Worm (Caenorhabditis elegans) whole organism, L1 larva: ENCODE results near the gene str-106.

Experiments
- C04F5.9 ChIP-seq: sonication (generic microtip); optimal IDR thresholded peaks from 2 replicates; lab custom pipeline; 2016; ENCODE audit warnings: missing genetic modification characterization, missing compliant biosample characterization
- C34B4.2 ChIP-seq: sonication (generic microtip); optimal IDR thresholded peaks from 2 replicates; lab custom pipeline; 2017; ENCODE audit warnings: mild to moderate bottlenecking, missing genetic modification characterization, missing compliant biosample characterization
- Y116A8C.19 ChIP-seq: sonication (generic microtip); optimal IDR thresholded peaks from 2 replicates; lab custom pipeline; 2016; ENCODE audit warnings: missing compliant biosample characterization, missing genetic modification characterization, borderline replicate concordance
- aly-2 ChIP-seq: fragments of 150-350 bp; optimal IDR thresholded peaks from 2 replicates; lab custom pipeline; 2014; ENCODE audit warnings: missing biosample characterization, missing genetic modification characterization
- blmp-1 ChIP-seq: fragments of 150-350 bp; optimal IDR thresholded peaks from 2 replicates; lab custom pipeline; 2014; ENCODE audit warnings: missing biosample characterization, missing genetic modification characterization
- ceh-82 ChIP-seq, 3 experiments: fragments of 150-350 bp in 1 of 3; sonication (generic microtip) in 2 of 3; optimal IDR thresholded peaks; 2 replicates each; lab custom pipeline; 2014 to 2017; ENCODE audit warnings: missing biosample characterization in 3 of 3, missing genetic modification characterization in 3 of 3
- ces-1 ChIP-seq: fragments of 150-350 bp; optimal IDR thresholded peaks from 2 replicates; lab custom pipeline; 2014; ENCODE audit warnings: missing biosample characterization, missing genetic modification reagents, missing genetic modification characterization
- dpl-1 ChIP-seq, 3 experiments: fragments of 150-350 bp in 2 of 3; sonication (generic microtip) in 1 of 3; optimal IDR thresholded peaks; 2 replicates each; lab custom pipeline; 2014 to 2017; ENCODE audit warnings: missing biosample characterization in 3 of 3, missing genetic modification characterization in 3 of 3, missing genetic modification reagents in 3 of 3
- efl-1 ChIP-seq, 4 experiments: fragments of 150-350 bp; optimal IDR thresholded peaks in 3 of 4; peaks in 1 of 4; 1 replicate in 1 of 4; 2 replicates in 3 of 4; lab custom pipeline; 2014; ENCODE audit warnings: missing biosample characterization in 2 of 4, missing genetic modification characterization in 2 of 4, missing genetic modification reagents in 2 of 4
- efl-3 ChIP-seq: fragments of 200-800 bp; sonication (Bioruptor generic); optimal IDR thresholded peaks from 2 replicates; lab custom pipeline; 2018; ENCODE audit warnings: mild to moderate bottlenecking, missing genetic modification characterization, missing compliant biosample characterization
- egl-13 ChIP-seq: sonication (generic microtip); optimal IDR thresholded peaks from 2 replicates; lab custom pipeline; 2016; ENCODE audit warnings: missing genotype, missing genetic modification reagents, missing genetic modification characterization, missing compliant biosample characterization
- elt-2 ChIP-seq: sonication (generic microtip); optimal IDR thresholded peaks from 2 replicates; lab custom pipeline; 2016; ENCODE audit warnings: missing genetic modification characterization, mild to moderate bottlenecking, inconsistent platforms, missing compliant biosample characterization, missing genetic modification reagents
- elt-3 ChIP-seq, 6 experiments: fragments of 150-350 bp in 1 of 6; sonication (generic microtip); optimal IDR thresholded peaks; 2 replicates each; lab custom pipeline; 2017 to 2018; ENCODE audit warnings: missing biosample characterization in 6 of 6, missing genetic modification characterization in 6 of 6, inconsistent platforms in 1 of 6
- fkh-8 ChIP-seq: sonication (generic microtip); optimal IDR thresholded peaks from 2 replicates; lab custom pipeline; 2016; ENCODE audit warnings: mild to moderate bottlenecking, missing genetic modification characterization, missing compliant biosample characterization
- fos-1 ChIP-seq: fragments of 150-350 bp; optimal IDR thresholded peaks from 2 replicates; lab custom pipeline; 2014; ENCODE audit warnings: missing biosample characterization, missing genetic modification characterization
- grh-1 ChIP-seq: fragments of 200-800 bp; sonication (Bioruptor generic); IDR thresholded peaks from 2 replicates; pipeline ENCODE4 v1.3.6; 2022; ENCODE audit warnings: missing genetic modification reagents, missing genetic modification characterization, missing compliant biosample characterization
- hpl-2 ChIP-seq: fragments of 150-350 bp; optimal IDR thresholded peaks from 2 replicates; lab custom pipeline; 2014; ENCODE audit warnings: missing biosample characterization, missing genetic modification reagents, missing genetic modification characterization
- irx-1 ChIP-seq: sonication (generic microtip); optimal IDR thresholded peaks from 2 replicates; lab custom pipeline; 2016; ENCODE audit warnings: missing genetic modification characterization, missing compliant biosample characterization
- isw-1 ChIP-seq: fragments of 200-800 bp; sonication (Bioruptor generic); IDR thresholded peaks from 2 replicates; pipeline ENCODE4 v1.3.6; 2022; ENCODE audit warnings: missing genetic modification characterization, missing compliant biosample characterization
- jun-1 ChIP-seq: fragments of 150-350 bp; optimal IDR thresholded peaks from 2 replicates; lab custom pipeline; 2014; ENCODE audit warnings: missing biosample characterization, missing genetic modification reagents, missing genetic modification characterization
- lin-13 ChIP-seq: fragments of 150-350 bp; optimal IDR thresholded peaks from 2 replicates; lab custom pipeline; 2014; ENCODE audit warnings: missing biosample characterization, missing genetic modification reagents, missing genetic modification characterization
- lin-35 ChIP-seq, 2 experiments: fragments of 150-350 bp; optimal IDR thresholded peaks; 2 replicates each; lab custom pipeline; 2014; ENCODE audit warnings: missing biosample characterization in 2 of 2, missing genetic modification characterization in 2 of 2, missing genetic modification reagents in 2 of 2
- lin-39 ChIP-seq: fragments of 150-350 bp; optimal IDR thresholded peaks from 2 replicates; lab custom pipeline; 2014; ENCODE audit warnings: missing biosample characterization, missing genetic modification reagents, missing genetic modification characterization
- lsy-2 ChIP-seq, 2 experiments: fragments of 150-350 bp; optimal IDR thresholded peaks; 2 replicates each; lab custom pipeline; 2014; ENCODE audit warnings: missing biosample characterization in 2 of 2, missing genetic modification characterization in 2 of 2
- nhr-12 ChIP-seq: sonication (generic microtip); optimal IDR thresholded peaks from 2 replicates; lab custom pipeline; 2017; ENCODE audit warnings: missing biosample characterization, missing genetic modification characterization
- nhr-19 ChIP-seq: fragments of 200-800 bp; sonication (Bioruptor generic); conservative IDR thresholded peaks from 2 replicates; pipeline ENCODE4 v1.3.6; 2022; ENCODE audit warnings: missing genetic modification characterization, missing compliant biosample characterization
- nhr-28 ChIP-seq: fragments of 150-350 bp; optimal IDR thresholded peaks from 2 replicates; lab custom pipeline; 2014; ENCODE audit warnings: missing biosample characterization, missing genetic modification characterization
- nhr-47 ChIP-seq: sonication (generic microtip); optimal IDR thresholded peaks from 2 replicates; lab custom pipeline; 2016; ENCODE audit warnings: mild to moderate bottlenecking, missing genetic modification characterization, moderate library complexity, missing compliant biosample characterization
- nhr-71 ChIP-seq: sonication (generic microtip); optimal IDR thresholded peaks from 2 replicates; lab custom pipeline; 2016; ENCODE audit warnings: mild to moderate bottlenecking, missing genetic modification characterization, moderate library complexity, missing compliant biosample characterization
- nhr-76 ChIP-seq: sonication (generic microtip); optimal IDR thresholded peaks from 2 replicates; lab custom pipeline; 2017; ENCODE audit warnings: missing biosample characterization, missing genetic modification characterization
- nhr-84 ChIP-seq: sonication (generic microtip); optimal IDR thresholded peaks from 2 replicates; lab custom pipeline; 2017; ENCODE audit warnings: missing biosample characterization, missing genetic modification characterization
- pax-3 ChIP-seq: fragments of 200-800 bp; sonication (Bioruptor generic); optimal IDR thresholded peaks from 2 replicates; lab custom pipeline; 2018; ENCODE audit warnings: mild to moderate bottlenecking, missing genetic modification characterization, moderate library complexity, missing compliant biosample characterization
- snpc-4 ChIP-seq: fragments of 150-350 bp; optimal IDR thresholded peaks from 2 replicates; lab custom pipeline; 2014; ENCODE audit warnings: missing biosample characterization, missing genetic modification characterization
- sup-37 ChIP-seq: fragments of 200-800 bp; sonication (Bioruptor generic); optimal IDR thresholded peaks from 2 replicates; lab custom pipeline; 2018; ENCODE audit warnings: mild to moderate bottlenecking, missing genetic modification characterization, missing compliant biosample characterization
- tbx-2 ChIP-seq: sonication (generic microtip); optimal IDR thresholded peaks from 2 replicates; lab custom pipeline; 2016; ENCODE audit warnings: missing genetic modification characterization, missing compliant biosample characterization
- tlp-1 ChIP-seq: fragments of 150-350 bp; optimal IDR thresholded peaks from 2 replicates; lab custom pipeline; 2014; ENCODE audit warnings: missing biosample characterization, missing genetic modification characterization
- unc-130 ChIP-seq: fragments of 150-350 bp; optimal IDR thresholded peaks from 2 replicates; lab custom pipeline; 2017; ENCODE audit warnings: missing biosample characterization, missing genetic modification characterization, inconsistent platforms
- unc-30 ChIP-seq: sonication (generic microtip); optimal IDR thresholded peaks from 2 replicates; lab custom pipeline; 2017; ENCODE audit warnings: missing biosample characterization, missing genetic modification characterization
- unc-86 ChIP-seq: sonication (generic microtip); optimal IDR thresholded peaks from 2 replicates; lab custom pipeline; 2016; ENCODE audit warnings: missing genetic modification characterization, missing compliant biosample characterization
- vab-15 ChIP-seq: sonication (generic microtip); optimal IDR thresholded peaks from 2 replicates; lab custom pipeline; 2017; ENCODE audit warnings: missing genotype, mild to moderate bottlenecking, missing genetic modification characterization, missing compliant biosample characterization
- xbp-1 ChIP-seq: sonication (generic microtip); optimal IDR thresholded peaks from 2 replicates; lab custom pipeline; 2016; ENCODE audit warnings: missing genetic modification characterization, missing compliant biosample characterization
- zag-1 ChIP-seq: fragments of 150-350 bp; optimal IDR thresholded peaks from 2 replicates; lab custom pipeline; 2014; ENCODE audit warnings: missing biosample characterization, missing genetic modification characterization

str-106 gene

DNA sequence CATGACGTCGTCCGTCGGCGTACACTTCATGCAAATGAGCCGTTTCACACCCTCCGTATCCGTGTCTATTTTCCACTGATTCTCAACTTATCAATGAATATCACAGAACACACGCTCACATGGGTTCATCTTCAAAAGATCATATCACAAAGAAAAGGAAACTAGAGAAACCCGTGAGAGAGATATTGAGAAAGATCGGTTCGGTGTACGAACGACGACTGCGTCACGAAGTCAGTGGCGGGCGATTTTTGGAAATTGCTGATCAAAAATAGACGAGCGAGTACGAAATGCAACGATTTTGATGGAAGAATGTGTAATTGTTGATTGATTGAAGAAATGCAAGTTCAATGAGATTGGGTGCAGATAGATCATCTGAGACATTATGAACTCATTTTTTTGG, 32.9 kb downstream of the str-106 start (continued):
- TF ChIP-seq efl-1 (optimal IDR thresholded peaks at IDR 0.05; lab: Kevin White, UChicago) (no peak), efl-1 (GFP tag; optimal IDR thresholded peaks at IDR 0.05 in 1 of 2; lab: Kevin White, UChicago) (no peak), nhr-28 (tag; lab: Kevin White, UChicago) (no peak), nhr-47 (tag; lab: Kevin White, UChicago) (no peak), Y116A8C.19 (tag; lab: Kevin White, UChicago) (no peak), nhr-12 (tag; lab: Kevin White, UChicago) (no peak), isw-1 (no peak), C04F5.9 (tag; lab: Kevin White, UChicago) (no peak), nhr-19 (peak; percentile 75), nhr-71 (tag; lab: Kevin White, UChicago) (peak; percentile 69), unc-86 (no peak), vab-15 (tag; lab: Kevin White, UChicago) (no peak), egl-13 (tag; lab: Kevin White, UChicago) (no peak), ces-1 (GFP tag; lab: Kevin White, UChicago) (no peak)

DNA sequence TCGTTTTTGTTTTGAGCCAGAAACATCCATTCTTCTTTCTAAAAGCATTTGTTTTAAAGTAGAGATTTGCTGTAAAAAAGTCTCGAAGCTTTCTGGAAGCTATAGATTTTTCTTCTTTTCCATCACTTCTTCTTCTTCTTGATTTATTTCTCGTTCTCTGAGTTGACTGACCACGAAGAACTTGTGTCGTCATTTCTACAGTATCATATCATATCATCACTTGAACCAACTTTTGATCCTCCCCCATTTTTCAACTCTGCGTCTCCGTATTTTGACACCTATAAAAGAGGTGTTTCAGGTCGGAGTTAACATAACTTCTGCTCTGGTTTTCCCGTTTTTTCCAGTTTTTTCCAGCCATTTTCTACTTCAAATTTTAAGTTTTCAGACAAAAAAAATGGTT, 34.1 kb downstream of the str-106 start, which contains the start of gene F11A5.9:
Gene F11A5.9 (plus strand): TSS at position 386 of the 400 bp plus-strand sequence.
- TF ChIP-seq snpc-4 (tag; lab: Kevin White, UChicago) (no peak), efl-3 (GFP tag; lab: Kevin White, UChicago) (no peak), C34B4.2 (tag; lab: Kevin White, UChicago) (no peak), elt-3 (tag; optimal IDR thresholded peaks at IDR 0.05; lab: Kevin White, UChicago) (peak in 2 of 6 experiments; percentile 5 to 69), nhr-76 (tag; lab: Kevin White, UChicago) (no peak), tlp-1 (tag; lab: Kevin White, UChicago) (no peak), lsy-2 (tag; optimal IDR thresholded peaks at IDR 0.05; lab: Kevin White, UChicago) (peak in 1 of 2 experiments; percentile 35), nhr-19 (peak; percentile 19; the same call in 1 of the 2 replicates), lin-35 (GFP tag; optimal IDR thresholded peaks at IDR 0.05; lab: Kevin White, UChicago) (peak in 1 of 2 experiments; percentile 9), xbp-1 (tag; lab: Kevin White, UChicago) (no peak), blmp-1 (tag; lab: Kevin White, UChicago) (peak; percentile 38)

DNA sequence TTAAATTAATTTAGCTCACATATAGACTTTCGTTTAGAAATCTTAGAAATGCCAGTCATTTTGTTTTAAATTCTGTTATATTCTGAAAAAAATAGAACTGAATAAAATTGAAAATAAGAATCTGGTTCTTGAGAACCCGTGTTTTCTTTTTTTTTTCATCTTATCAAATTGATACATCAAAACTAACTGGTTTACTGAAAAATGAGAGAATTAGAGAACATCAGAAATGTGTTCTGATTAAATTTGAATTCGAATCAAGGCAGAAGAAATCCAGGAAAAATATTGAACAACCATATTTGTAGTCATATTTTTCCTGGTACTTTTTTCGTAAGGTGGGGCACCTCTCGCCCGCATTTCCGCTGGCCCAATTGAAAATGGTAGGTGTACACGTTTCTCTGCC, 38.1 kb downstream of the str-106 start, which contains the start of gene F11A5.15:
Gene F11A5.15 (minus strand): TSS at position 101 of the 400 bp plus-strand sequence.
- TF ChIP-seq fos-1 (no peak), aly-2 (tag; lab: Kevin White, UChicago) (no peak), efl-1 (optimal IDR thresholded peaks at IDR 0.05; lab: Kevin White, UChicago) (no peak), efl-1 (GFP tag; optimal IDR thresholded peaks at IDR 0.05 in 1 of 2; lab: Kevin White, UChicago) (peak in 1 of 2 experiments; percentile 31), elt-3 (tag; optimal IDR thresholded peaks at IDR 0.05; lab: Kevin White, UChicago) (peak in 1 of 6 experiments; percentile 26)

DNA sequence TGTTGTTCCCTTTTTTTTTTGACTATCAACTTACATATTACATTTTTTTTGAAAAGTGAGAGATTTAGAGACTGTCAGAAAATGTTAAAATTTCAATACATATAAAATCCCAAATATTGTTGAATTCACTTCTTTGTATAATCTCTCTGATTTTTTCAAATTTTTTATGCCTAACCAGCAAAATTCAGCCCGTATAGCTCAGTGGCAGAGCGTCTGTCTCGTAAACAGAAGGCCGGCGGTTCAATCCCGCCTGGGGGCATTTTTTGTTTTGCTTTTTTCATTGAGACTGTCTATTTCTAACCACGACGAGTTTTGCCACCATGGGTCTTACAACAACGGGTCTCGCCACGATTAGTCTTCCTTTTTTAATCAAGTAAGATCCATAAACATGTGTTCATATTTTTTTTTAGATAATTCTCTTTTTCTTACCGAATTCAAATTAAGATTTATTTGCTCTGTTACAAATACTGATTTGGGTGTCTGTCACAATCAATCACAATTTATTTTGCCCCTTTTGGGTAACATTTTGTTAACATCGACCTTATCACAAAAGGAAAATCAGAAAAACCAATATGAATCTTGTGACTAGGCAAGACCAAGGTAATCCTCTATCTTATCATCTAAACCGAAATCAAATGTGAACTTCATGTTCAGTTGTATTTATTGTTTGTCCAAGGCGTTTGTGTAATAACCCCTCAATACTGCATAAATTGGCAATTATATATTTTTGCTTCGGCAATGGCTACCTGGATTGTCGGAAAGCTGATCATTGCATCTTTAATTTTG, 38.7 kb downstream of the str-106 start, which contains the start of gene glc-1:
Gene glc-1 (plus strand): TSS at position 663 of the 786 bp plus-strand sequence.
- TF ChIP-seq elt-3 (tag; optimal IDR thresholded peaks at IDR 0.05; lab: Kevin White, UChicago) (peak in 1 of 6 experiments; percentile 87), sup-37 (GFP tag; lab: Kevin White, UChicago) (no peak), blmp-1 (tag; lab: Kevin White, UChicago) (peak; percentile 30), jun-1 (tag; lab: Kevin White, UChicago) (no peak), lin-35 (GFP tag; optimal IDR thresholded peaks at IDR 0.05; lab: Kevin White, UChicago) (peak in 1 of 2 experiments; percentile 9), elt-2 (peak; percentile 15)

DNA sequence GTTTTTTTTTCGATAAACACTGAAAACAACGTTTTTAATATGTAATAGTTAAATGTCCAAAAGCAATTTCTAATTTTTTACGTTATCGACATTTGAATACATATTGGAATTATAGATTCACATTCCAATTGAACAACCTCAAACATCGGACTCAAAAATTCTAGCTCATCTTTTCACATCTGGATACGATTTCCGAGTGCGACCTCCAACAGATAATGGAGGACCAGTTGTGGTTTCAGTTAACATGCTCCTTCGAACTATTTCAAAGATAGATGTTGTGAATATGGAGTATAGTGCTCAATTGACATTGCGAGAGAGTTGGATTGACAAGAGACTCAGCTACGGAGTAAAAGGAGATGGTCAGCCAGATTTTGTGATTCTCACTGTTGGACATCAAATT, 39.6 kb downstream of the str-106 start:
- TF ChIP-seq pax-3 (tag; lab: Kevin White, UChicago): no peak
- no peak for TF ChIP-seq grh-1
- no peak for TF ChIP-seq zag-1 (tag; lab: Kevin White, UChicago)
- no peak for TF ChIP-seq tbx-2
- no peak for TF ChIP-seq hpl-2 (GFP tag; lab: Kevin White, UChicago)
- no peak for TF ChIP-seq fkh-8 (tag; lab: Kevin White, UChicago)
- no peak for TF ChIP-seq vab-15 (tag; lab: Kevin White, UChicago)
- TF ChIP-seq unc-130 (tag; lab: Kevin White, UChicago): no peak
- no peak for TF ChIP-seq ceh-82 (tag; optimal IDR thresholded peaks at IDR 0.05; lab: Kevin White, UChicago)
- no peak for TF ChIP-seq nhr-84
- no peak for TF ChIP-seq nhr-76 (tag; lab: Kevin White, UChicago)
- no peak for TF ChIP-seq irx-1 (tag; lab: Kevin White, UChicago)
- TF ChIP-seq elt-3 (tag; optimal IDR thresholded peaks at IDR 0.05; lab: Kevin White, UChicago): no peak
- TF ChIP-seq lin-39 (tag; lab: Kevin White, UChicago): no peak
- TF ChIP-seq unc-30 (tag; lab: Kevin White, UChicago): no peak
- no peak for TF ChIP-seq dpl-1 (GFP tag; optimal IDR thresholded peaks at IDR 0.05; lab: Kevin White, UChicago)
- TF ChIP-seq lin-13 (GFP tag; lab: Kevin White, UChicago): no peak
